Worm (Caenorhabditis elegans) whole organism, early embryonic: Measurements from ENCODE around the gene ugt-6.

Source experiments
- B0310.2 ChIP-seq: sonication (generic microtip); optimal IDR thresholded peaks from 2 replicates; lab custom pipeline; 2016; ENCODE audit warnings: mild to moderate bottlenecking, missing genetic modification characterization, missing compliant biosample characterization
- F13C5.2 ChIP-seq: sonication (generic microtip); optimal IDR thresholded peaks from 2 replicates; lab custom pipeline; 2017; ENCODE audit warnings: mild to moderate bottlenecking, missing genetic modification characterization, inconsistent platforms, missing compliant biosample characterization
- aly-1 ChIP-seq: sonication (generic microtip); optimal IDR thresholded peaks from 2 replicates; lab custom pipeline; 2016; ENCODE audit warnings: missing genetic modification characterization, missing compliant biosample characterization
- ama-1 ChIP-seq: fragments of 150-350 bp; optimal IDR thresholded peaks from 2 replicates; lab custom pipeline; 2014
- ceh-13 ChIP-seq: fragments of 200-800 bp; sonication (Bioruptor generic); optimal IDR thresholded peaks from 2 replicates; lab custom pipeline; 2018; ENCODE audit warnings: mild to moderate bottlenecking, missing genetic modification characterization, missing compliant biosample characterization
- ets-7 ChIP-seq: sonication (generic microtip); optimal IDR thresholded peaks from 2 replicates; lab custom pipeline; 2016; ENCODE audit warnings: missing genotype, missing genetic modification characterization, missing compliant biosample characterization
- flt-1 ChIP-seq: fragments of 200-800 bp; sonication (Bioruptor generic); IDR thresholded peaks from 2 replicates; pipeline ENCODE4 v1.3.6; 2022; ENCODE audit warnings: missing genetic modification characterization, missing compliant biosample characterization
- hnd-1 ChIP-seq: sonication (generic microtip); optimal IDR thresholded peaks from 2 replicates; lab custom pipeline; 2016; ENCODE audit warnings: missing genetic modification characterization, missing compliant biosample characterization
- pes-1 ChIP-seq: fragments of 200-800 bp; sonication (Bioruptor generic); IDR thresholded peaks from 2 replicates; pipeline ENCODE4 v1.3.6; 2022; ENCODE audit warnings: missing genetic modification reagents, missing genetic modification characterization, missing compliant biosample characterization
- scrt-1 ChIP-seq: fragments of 200-800 bp; sonication (Bioruptor generic); IDR thresholded peaks from 2 replicates; pipeline ENCODE4 v1.3.6; 2022; ENCODE audit warnings: missing genetic modification characterization, missing compliant biosample characterization
- tbx-11 ChIP-seq: fragments of 200-800 bp; sonication (Bioruptor generic); IDR thresholded peaks from 2 replicates; pipeline ENCODE4 v1.3.6; 2022; ENCODE audit warnings: missing genetic modification characterization, missing compliant biosample characterization
- tra-4 ChIP-seq: sonication (generic microtip); optimal IDR thresholded peaks from 2 replicates; lab custom pipeline; 2017; ENCODE audit warnings: missing genetic modification characterization, missing compliant biosample characterization

ce11 chrV:12814022-12814421 lies 16.0 kb upstream of the ugt-6 start, which contains the start of gene ZC443.3:
- TF ChIP-seq aly-1 (tag; lab: Kevin White, UChicago) (no peak), ama-1 (lab: Kevin White, UChicago) (no peak), flt-1 (no peak), B0310.2 (no peak), tbx-11 (no peak), hnd-1 (tag; lab: Kevin White, UChicago) (no peak), F13C5.2 (no peak), scrt-1 (GFP tag; lab: Robert Waterston, UW) (no peak), ets-7 (tag; lab: Kevin White, UChicago) (no peak), ceh-13 (GFP tag; lab: Kevin White, UChicago) (no peak), pes-1 (GFP tag; lab: Robert Waterston, UW) (no peak), tra-4 (tag; lab: Kevin White, UChicago) (no peak)
